Worm (Caenorhabditis elegans): ENCODE data around the gene C13A2.3.

- TF ChIP-seq nhr-23 (tag; optimal IDR thresholded peaks at IDR 0.05), result no peak
- TF ChIP-seq fos-1 (tag; optimal IDR thresholded peaks at IDR 0.05), result no peak
- TF ChIP-seq aly-2 (tag; optimal IDR thresholded peaks at IDR 0.05), result no peak
- no peak for TF ChIP-seq mab-5 (tag; optimal IDR thresholded peaks at IDR 0.05)
- TF ChIP-seq ama-1 (optimal IDR thresholded peaks at IDR 0.05), result no peak
- no peak for TF ChIP-seq snpc-4 (tag; optimal IDR thresholded peaks at IDR 0.05)
- no peak for TF ChIP-seq unc-55 (GFP tag; optimal IDR thresholded peaks at IDR 0.05)
- TF ChIP-seq nhr-12 (tag; optimal IDR thresholded peaks at IDR 0.05), result no peak
- TF ChIP-seq nhr-21 (tag; optimal IDR thresholded peaks at IDR 0.05), result no peak
- no peak for TF ChIP-seq ceh-82 (tag; optimal IDR thresholded peaks at IDR 0.05)
- TF ChIP-seq lin-13 (GFP tag; optimal IDR thresholded peaks at IDR 0.05), result no peak
- TF ChIP-seq nhr-10 (tag; optimal IDR thresholded peaks at IDR 0.05), result no peak
- no peak for TF ChIP-seq nhr-237 (tag; optimal IDR thresholded peaks at IDR 0.05)
Measured at ce11 chrV:7297263-7297662, 15.1 kb downstream of the C13A2.3 start, which contains the start of gene srj-32.
